Fruit fly (Drosophila melanogaster): ENCODE measurements around the gene CG3330.

The CG3330 gene

dm6 chr3R:27282286-27282685 is 48.4 kb downstream of the CG3330 start, which contains the start of gene mrt (continued):
- no peak for TF ChIP-seq GATAe (GFP tag; conservative IDR thresholded peaks at IDR 0.05)
- TF ChIP-seq CG10979 (tag; optimal IDR thresholded peaks at IDR 0.05) = peak; percentile 23
- no peak for TF ChIP-seq CG2202 (tag; optimal IDR thresholded peaks at IDR 0.05)
- TF ChIP-seq CHES-1-like (GFP tag; optimal IDR thresholded peaks at IDR 0.05) = peak; percentile 62
- no peak for TF ChIP-seq Elba2 (GFP tag; optimal IDR thresholded peaks at IDR 0.05)
- peak; percentile 45 for TF ChIP-seq CG12155 (GFP tag; optimal IDR thresholded peaks at IDR 0.05)
- no peak for TF ChIP-seq zen (tag; optimal IDR thresholded peaks at IDR 0.05)
- no peak for TF ChIP-seq unc-4 (GFP tag; IDR thresholded peaks at IDR 0.05; ENCODE audit: partially characterized antibody)
- no peak for TF ChIP-seq CG18764 (GFP tag; optimal IDR thresholded peaks at IDR 0.05)
- TF ChIP-seq CG11085 (GFP tag; IDR thresholded peaks at IDR 0.05) = no peak
- no peak for TF ChIP-seq kay (GFP tag; optimal IDR thresholded peaks at IDR 0.05)
- no peak for TF ChIP-seq sr (GFP tag; IDR thresholded peaks at IDR 0.05)
- TF ChIP-seq tio (GFP tag; optimal IDR thresholded peaks at IDR 0.05) = peak; percentile 31
- no peak for TF ChIP-seq fd64A (GFP tag; optimal IDR thresholded peaks at IDR 0.05)
- peak; percentile 64 for TF ChIP-seq CG12391 (tag; optimal IDR thresholded peaks at IDR 0.05)
- peak; percentile 52 for TF ChIP-seq Bteb2 (GFP tag; optimal IDR thresholded peaks at IDR 0.05)
- no peak for TF ChIP-seq p53 (GFP tag; optimal IDR thresholded peaks at IDR 0.05)
- TF ChIP-seq CG31441 (GFP tag; IDR thresholded peaks at IDR 0.05) = 0 out of 2 replicates have a peak, but pooled peaks have one; percentile 27
- peak; percentile 15 for TF ChIP-seq CG10267 (tag; optimal IDR thresholded peaks at IDR 0.05)
- no peak for TF ChIP-seq usp (GFP tag; optimal IDR thresholded peaks at IDR 0.05)
- TF ChIP-seq Hey (tag; optimal IDR thresholded peaks at IDR 0.05) = no peak
- TF ChIP-seq CG8388 (GFP tag; optimal IDR thresholded peaks at IDR 0.05) = peak; percentile 100
- TF ChIP-seq CG1024 (GFP tag; IDR thresholded peaks at IDR 0.05) = no peak
- peak; percentile 12 for TF ChIP-seq CG8944 (GFP tag; optimal IDR thresholded peaks at IDR 0.05)
- 0 out of 3 replicates have a peak, but pooled peaks have one; percentile 27 for TF ChIP-seq CG6791 (GFP tag; IDR thresholded peaks at IDR 0.05; ENCODE audit: partially characterized antibody)
- TF ChIP-seq Dll (GFP tag; IDR thresholded peaks at IDR 0.05; ENCODE audit: partially characterized antibody) = no peak
- TF ChIP-seq CG34376 (GFP tag; optimal IDR thresholded peaks at IDR 0.05) = peak; percentile 53
- peak; percentile 18 for TF ChIP-seq Hand (GFP tag; optimal IDR thresholded peaks at IDR 0.05)
- no peak for TF ChIP-seq peb (GFP tag; IDR thresholded peaks at IDR 0.05)
- 0 out of 3 replicates have a peak, but pooled peaks have one; percentile 43 for TF ChIP-seq CG11695 (GFP tag; IDR thresholded peaks at IDR 0.05)
- no peak; the same call in 2 of the 3 replicates for TF ChIP-seq CG6175 (GFP tag; IDR thresholded peaks at IDR 0.05)
- TF ChIP-seq Mrtf (GFP tag; IDR thresholded peaks at IDR 0.05) = peak; percentile 19; the same call in 1 of the 3 replicates
- TF ChIP-seq klu (GFP tag; IDR thresholded peaks at IDR 0.05) = 0 out of 2 replicates have a peak, but pooled peaks have one; percentile 28
- no peak for TF ChIP-seq CG10431 (GFP tag; optimal IDR thresholded peaks at IDR 0.05)
- TF ChIP-seq bowl (GFP tag; IDR thresholded peaks at IDR 0.05) = 0 out of 2 replicates have a peak, but pooled peaks have one; percentile 25
- TF ChIP-seq dmrt99B (tag; optimal IDR thresholded peaks at IDR 0.05) = peak; percentile 61
- peak; percentile 11 for TF ChIP-seq ATbp (GFP tag; optimal IDR thresholded peaks at IDR 0.05)
- TF ChIP-seq maf-S (GFP tag; optimal IDR thresholded peaks at IDR 0.05) = peak; percentile 58
- TF ChIP-seq ara (GFP tag; IDR thresholded peaks at IDR 0.05) = no peak
- no peak for TF ChIP-seq Nf-YC (tag; optimal IDR thresholded peaks at IDR 0.05)
- no peak for TF ChIP-seq lov (optimal IDR thresholded peaks at IDR 0.05)
- no peak for TF ChIP-seq lov (GFP tag; IDR thresholded peaks at IDR 0.05)
- TF ChIP-seq Sox100B (GFP tag; optimal IDR thresholded peaks at IDR 0.05) = no peak
- no peak for TF ChIP-seq CG31365 (tag; optimal IDR thresholded peaks at IDR 0.05)
- no peak for TF ChIP-seq jing (GFP tag; optimal IDR thresholded peaks at IDR 0.05)
- TF ChIP-seq vfl (GFP tag; optimal IDR thresholded peaks at IDR 0.05) = peak; percentile 24
- TF ChIP-seq gt (GFP tag; IDR thresholded peaks at IDR 0.05) = no peak
- TF ChIP-seq CG18262 (tag; optimal IDR thresholded peaks at IDR 0.05) = peak; percentile 34
- TF ChIP-seq Sox102F (GFP tag; optimal IDR thresholded peaks at IDR 0.05) = peak; percentile 41
- TF ChIP-seq Sry-β (GFP tag; optimal IDR thresholded peaks at IDR 0.05) = no peak
- no peak for TF ChIP-seq CG18011 (GFP tag; optimal IDR thresholded peaks at IDR 0.05)

Measured in whole organism, embryonic.